Fruit fly (Drosophila melanogaster) whole organism, embryonic: ENCODE data around the gene Prat2.

Source experiments
- Abd-B ChIP-seq: fragments of 200-800 bp; sonication (Bioruptor generic); optimal IDR thresholded peaks from 2 replicates; lab custom pipeline; 2018; ENCODE audit warnings: missing biosample characterization, mild to moderate bottlenecking, missing genetic modification characterization, moderate library complexity
- Atf3 ChIP-seq: fragments of 200-800 bp; sonication (Bioruptor generic); optimal IDR thresholded peaks from 3 replicates; lab custom pipeline; 2016; ENCODE audit warnings: missing biosample characterization, missing genetic modification characterization
- CG10147 ChIP-seq: fragments of 200-800 bp; sonication (Bioruptor generic); optimal IDR thresholded peaks from 2 replicates; lab custom pipeline; 2019; ENCODE audit warnings: missing biosample characterization, mild to moderate bottlenecking, missing genetic modification characterization, moderate library complexity
- CG10209 ChIP-seq: fragments of 200-800 bp; sonication (Bioruptor generic); optimal IDR thresholded peaks from 3 replicates; lab custom pipeline; 2017; ENCODE audit warnings: missing biosample characterization, mild to moderate bottlenecking, missing genetic modification characterization, missing genetic modification reagents
- CG10366 ChIP-seq: fragments of 200-800 bp; sonication (Bioruptor generic); IDR thresholded peaks from 2 replicates; pipeline ENCODE4 v1.3.6; 2022; ENCODE audit warnings: missing biosample characterization, missing genetic modification characterization
- CG11398 ChIP-seq: fragments of 200-800 bp; sonication (Bioruptor generic); optimal IDR thresholded peaks from 2 replicates; lab custom pipeline; 2016; ENCODE audit warnings: missing biosample characterization, missing genetic modification characterization
- CG13287 ChIP-seq: fragments of 200-800 bp; sonication (Bioruptor generic); IDR thresholded peaks from 2 replicates; pipeline ENCODE4 v1.3.6; 2022; ENCODE audit warnings: missing biosample characterization, missing genetic modification characterization; ENCODE audit not compliant: partially characterized antibody
- CG13296 ChIP-seq: fragments of 200-800 bp; sonication (Bioruptor generic); optimal IDR thresholded peaks from 3 replicates; lab custom pipeline; 2018; ENCODE audit warnings: missing biosample characterization, mild to moderate bottlenecking, missing genetic modification characterization
- CG15479 ChIP-seq: fragments of 200-800 bp; sonication (Bioruptor generic); optimal IDR thresholded peaks from 3 replicates; lab custom pipeline; 2019; ENCODE audit warnings: missing biosample characterization, mild to moderate bottlenecking, missing genetic modification characterization, moderate library complexity
- CG17361 ChIP-seq: fragments of 200-800 bp; sonication (Bioruptor generic); IDR thresholded peaks from 3 replicates; pipeline ENCODE4 v1.3.6; 2022; ENCODE audit warnings: missing biosample characterization, missing genetic modification characterization
- CG1792 ChIP-seq: fragments of 200-800 bp; sonication (Bioruptor generic); optimal IDR thresholded peaks from 2 replicates; lab custom pipeline; 2016; ENCODE audit warnings: missing biosample characterization, missing genetic modification characterization
- CG2129 ChIP-seq: fragments of 200-800 bp; sonication (Bioruptor generic); IDR thresholded peaks from 2 replicates; pipeline ENCODE4 v1.3.6; 2022; ENCODE audit warnings: missing biosample characterization, missing genetic modification characterization; ENCODE audit not compliant: partially characterized antibody
- CG31224 ChIP-seq: fragments of 200-800 bp; sonication (Bioruptor generic); IDR thresholded peaks from 2 replicates; pipeline ENCODE4 v1.3.6; 2022; ENCODE audit warnings: missing biosample characterization, missing genetic modification characterization
- CG33557 ChIP-seq: fragments of 200-800 bp; sonication (Bioruptor generic); optimal IDR thresholded peaks from 2 replicates; lab custom pipeline; 2019; ENCODE audit warnings: missing biosample characterization, mild to moderate bottlenecking, missing genetic modification characterization, moderate library complexity
- CG4617 ChIP-seq: fragments of 200-800 bp; sonication (Bioruptor generic); optimal IDR thresholded peaks from 3 replicates; lab custom pipeline; 2016; ENCODE audit warnings: missing biosample characterization, missing genetic modification characterization, borderline replicate concordance
- CG4854 ChIP-seq: fragments of 200-800 bp; sonication (Bioruptor generic); optimal IDR thresholded peaks from 2 replicates; lab custom pipeline; 2016; ENCODE audit warnings: missing biosample characterization, missing genetic modification characterization, inconsistent platforms
- CG8765 ChIP-seq: fragments of 200-800 bp; sonication (Bioruptor generic); IDR thresholded peaks from 2 replicates; pipeline ENCODE4 v1.3.6; 2022; ENCODE audit warnings: missing biosample characterization, missing genetic modification characterization
- Camta ChIP-seq: fragments of 200-800 bp; sonication (Bioruptor generic); optimal IDR thresholded peaks from 2 replicates; lab custom pipeline; 2016; ENCODE audit warnings: missing biosample characterization, missing genetic modification characterization
- CkIIα-i1 ChIP-seq: fragments of 200-800 bp; sonication (Bioruptor generic); IDR thresholded peaks from 2 replicates; pipeline ENCODE4 v1.3.6; 2022; ENCODE audit warnings: missing biosample characterization, missing genetic modification characterization
- Dad ChIP-seq: fragments of 200-800 bp; sonication (Bioruptor generic); optimal IDR thresholded peaks from 3 replicates; lab custom pipeline; 2016; ENCODE audit warnings: missing biosample characterization, missing genetic modification characterization
- Dip3 ChIP-seq: fragments of 200-800 bp; sonication (Bioruptor generic); optimal IDR thresholded peaks from 3 replicates; lab custom pipeline; 2016; ENCODE audit warnings: missing biosample characterization, missing genetic modification characterization
- Hsf ChIP-seq: fragments of 200-800 bp; sonication (Bioruptor generic); optimal IDR thresholded peaks from 3 replicates; lab custom pipeline; 2016; ENCODE audit warnings: missing biosample characterization, missing genetic modification characterization
- Lhr ChIP-seq: fragments of 200-800 bp; sonication (Bioruptor generic); optimal IDR thresholded peaks from 3 replicates; lab custom pipeline; 2017; ENCODE audit warnings: mild to moderate bottlenecking, missing biosample characterization, missing genetic modification reagents, missing genetic modification characterization
- Lpt ChIP-seq: fragments of >200 bp; optimal IDR thresholded peaks from 2 replicates; lab custom pipeline; 2018; ENCODE audit warnings: missing biosample characterization, missing genetic modification characterization
- MBD-R2 ChIP-seq: fragments of 200-800 bp; sonication (Bioruptor generic); IDR thresholded peaks from 2 replicates; pipeline ENCODE4 v1.3.6; 2022; ENCODE audit warnings: missing biosample characterization, missing genetic modification characterization
- MTF-1 ChIP-seq: fragments of 200-800 bp; sonication (Bioruptor generic); optimal IDR thresholded peaks from 2 replicates; lab custom pipeline; 2018; ENCODE audit warnings: missing biosample characterization, mild to moderate bottlenecking, missing genetic modification characterization, borderline replicate concordance
- Meics ChIP-seq: fragments of 200-800 bp; sonication (Bioruptor generic); optimal IDR thresholded peaks from 2 replicates; lab custom pipeline; 2017; ENCODE audit warnings: missing biosample characterization, mild to moderate bottlenecking, missing genetic modification characterization
- Nf-YC ChIP-seq: fragments of 200-800 bp; optimal IDR thresholded peaks from 3 replicates; lab custom pipeline; 2019; ENCODE audit warnings: missing biosample characterization, mild to moderate bottlenecking, missing genetic modification characterization, moderate library complexity
- Scr ChIP-seq: fragments of 200-800 bp; sonication (Bioruptor generic); IDR thresholded peaks from 2 replicates; pipeline ENCODE4 v1.3.6; 2022; ENCODE audit warnings: missing biosample characterization, missing genetic modification characterization; ENCODE audit not compliant: partially characterized antibody
- Sin3A ChIP-seq: fragments of >200 bp; optimal IDR thresholded peaks from 2 replicates; lab custom pipeline; 2018
- Xrp1 ChIP-seq: fragments of 200-800 bp; sonication (Bioruptor generic); IDR thresholded peaks from 2 replicates; pipeline ENCODE4 v1.3.6; 2022; ENCODE audit warnings: missing biosample characterization, missing genetic modification characterization
- br ChIP-seq: fragments of >200 bp; optimal IDR thresholded peaks from 2 replicates; lab custom pipeline; 2017
- cas ChIP-seq: fragments of 200-800 bp; sonication (Bioruptor generic); IDR thresholded peaks from 2 replicates; pipeline ENCODE4 v1.3.6; 2022; ENCODE audit warnings: missing biosample characterization, missing genetic modification characterization
- disco-r ChIP-seq: fragments of 200-800 bp; sonication (Bioruptor generic); optimal IDR thresholded peaks from 2 replicates; lab custom pipeline; 2016; ENCODE audit warnings: missing biosample characterization, missing genetic modification characterization
- dysf ChIP-seq: fragments of 200-800 bp; sonication (Bioruptor generic); IDR thresholded peaks from 3 replicates; pipeline ENCODE4 v1.3.6; 2022; ENCODE audit warnings: missing biosample characterization, missing genetic modification characterization
- en ChIP-seq: fragments of 200-800 bp; sonication (Bioruptor generic); optimal IDR thresholded peaks from 2 replicates; lab custom pipeline; 2016; ENCODE audit warnings: missing biosample characterization, missing genetic modification characterization
- eyg ChIP-seq: fragments of 200-800 bp; sonication (Bioruptor generic); optimal IDR thresholded peaks from 3 replicates; lab custom pipeline; 2016; ENCODE audit warnings: missing biosample characterization, missing genetic modification characterization
- gcm2 ChIP-seq: fragments of 200-800 bp; sonication (Bioruptor generic); optimal IDR thresholded peaks from 2 replicates; lab custom pipeline; 2016; ENCODE audit warnings: missing biosample characterization, missing genetic modification characterization
- hkb ChIP-seq, 2 experiments: fragments of 200-800 bp in 1 of 2; fragments of >200 bp in 1 of 2; sonication (Bioruptor generic) in 1 of 2; IDR thresholded peaks in 1 of 2; optimal IDR thresholded peaks in 1 of 2; 2 replicates each; pipeline versions ENCODE4 v1.3.6 to Lab custom; 2017 to 2022; ENCODE audit warnings: missing biosample characterization in 1 of 2, missing genetic modification characterization in 1 of 2
- onecut ChIP-seq: fragments of 200-800 bp; sonication (Bioruptor generic); IDR thresholded peaks from 2 replicates; pipeline ENCODE4 v1.3.6; 2022; ENCODE audit warnings: missing biosample characterization, missing genetic modification characterization
- pho ChIP-seq: fragments of 200-800 bp; sonication (Bioruptor generic); optimal IDR thresholded peaks from 2 replicates; lab custom pipeline; 2016; ENCODE audit warnings: missing biosample characterization, missing genetic modification characterization
- row ChIP-seq: fragments of 200-800 bp; sonication (Bioruptor generic); IDR thresholded peaks from 3 replicates; pipeline ENCODE4 v1.3.6; 2022; ENCODE audit warnings: missing biosample characterization, missing genetic modification characterization
- sc ChIP-seq, 3 experiments: fragments of >200 bp in 2 of 3; fragments of 200-800 bp in 1 of 3; sonication (Bioruptor generic) in 1 of 3; optimal IDR thresholded peaks; 2 replicates in 2 of 3; 3 replicates in 1 of 3; lab custom pipeline; 2017; ENCODE audit warnings: mild to moderate bottlenecking in 1 of 3, missing biosample characterization in 1 of 3, missing genetic modification characterization in 1 of 3, missing genetic modification reagents in 1 of 3
- sna ChIP-seq: fragments of 200-800 bp; sonication (Bioruptor generic); IDR thresholded peaks from 2 replicates; pipeline ENCODE4 v1.3.6; 2022; ENCODE audit warnings: missing biosample characterization, missing genetic modification characterization; ENCODE audit not compliant: partially characterized antibody
- so ChIP-seq: fragments of 200-800 bp; sonication (Bioruptor generic); IDR thresholded peaks from 3 replicates; pipeline ENCODE4 v1.3.6; 2022; ENCODE audit warnings: missing biosample characterization, missing genetic modification characterization
- sob ChIP-seq: fragments of 200-800 bp; sonication (Bioruptor generic); IDR thresholded peaks from 2 replicates; pipeline ENCODE4 v1.3.6; 2022; ENCODE audit warnings: missing biosample characterization, missing genetic modification characterization
- sqz ChIP-seq: fragments of 200-800 bp; sonication (Bioruptor generic); optimal IDR thresholded peaks from 3 replicates; lab custom pipeline; 2018; ENCODE audit warnings: missing biosample characterization, mild to moderate bottlenecking, missing genetic modification characterization
- stwl ChIP-seq: fragments of 200-800 bp; sonication (Bioruptor generic); optimal IDR thresholded peaks from 3 replicates; lab custom pipeline; 2018; ENCODE audit warnings: missing biosample characterization, mild to moderate bottlenecking, missing genetic modification characterization, moderate library complexity
- tup ChIP-seq: fragments of 200-800 bp; sonication (Bioruptor generic); optimal IDR thresholded peaks from 2 replicates; lab custom pipeline; 2016; ENCODE audit warnings: missing biosample characterization, mild to moderate bottlenecking, missing genetic modification characterization, moderate library complexity
- unpg ChIP-seq: fragments of 200-800 bp; sonication (Bioruptor generic); optimal IDR thresholded peaks from 3 replicates; lab custom pipeline; 2018; ENCODE audit warnings: missing biosample characterization, mild to moderate bottlenecking, missing genetic modification characterization, moderate library complexity
- yki ChIP-seq: fragments of >200 bp; optimal IDR thresholded peaks from 3 replicates; lab custom pipeline; 2018
- zf30C ChIP-seq: fragments of 200-800 bp; sonication (Bioruptor generic); optimal IDR thresholded peaks from 3 replicates; lab custom pipeline; 2018; ENCODE audit warnings: missing biosample characterization, mild to moderate bottlenecking, missing genetic modification characterization

The Prat2 gene

dm6 chr3L:6943948-6944319, 29.3 kb upstream of the Prat2 start (continued):
- TF ChIP-seq sc (optimal IDR thresholded peaks at IDR 0.05; lab: Kevin White, UChicago) (no peak), sc (GFP tag; optimal IDR thresholded peaks at IDR 0.05; lab: Kevin White, UChicago) (no peak), Abd-B (no peak), CG4854 (GFP tag; lab: Kevin White, UChicago) (no peak), sqz (GFP tag; lab: Kevin White, UChicago) (no peak), CG10209 (GFP tag; lab: Kevin White, UChicago) (no peak), Dip3 (no peak), Dad (no peak), hkb (optimal IDR thresholded peaks at IDR 0.05; lab: Kevin White, UChicago) (no peak), hkb (GFP tag; IDR thresholded peaks at IDR 0.05; lab: Robert Waterston, UW) (no peak; the same call in 1 of the 2 replicates), eyg (GFP tag; lab: Kevin White, UChicago) (no peak), unpg (GFP tag; lab: Kevin White, UChicago) (peak; percentile 34), Camta (GFP tag; lab: Kevin White, UChicago) (no peak), dysf (peak; percentile 46; the same call in 1 of the 3 replicates), MTF-1 (no peak), CG10147 (GFP tag; lab: Kevin White, UChicago) (no peak), CG10366 (GFP tag; lab: Robert Waterston, UW) (no peak), onecut (GFP tag; lab: Robert Waterston, UW) (no peak), CG31224 (GFP tag; lab: Robert Waterston, UW) (no peak), Sin3A (lab: Kevin White, UChicago) (no peak), CG13296 (peak; percentile 10), CkIIα-i1 (GFP tag; lab: Robert Waterston, UW) (no peak), CG33557 (GFP tag; lab: Kevin White, UChicago) (no peak), row (GFP tag; lab: Robert Waterston, UW) (peak; percentile 39; the same call in 2 of the 3 replicates), CG2129 (GFP tag; lab: Robert Waterston, UW) (no peak), disco-r (GFP tag; lab: Kevin White, UChicago) (no peak), CG1792 (no peak), CG4617 (GFP tag; lab: Kevin White, UChicago) (no peak), sna (GFP tag; lab: Robert Waterston, UW) (no peak), Meics (GFP tag; lab: Kevin White, UChicago) (peak; percentile 12), Nf-YC (tag; lab: Kevin White, UChicago) (peak; percentile 1), pho (GFP tag; lab: Kevin White, UChicago) (no peak), so (GFP tag; lab: Robert Waterston, UW) (no peak), CG17361 (GFP tag; lab: Robert Waterston, UW) (0 out of 3 replicates have a peak, but pooled peaks have one; percentile 34), MBD-R2 (GFP tag; lab: Robert Waterston, UW) (no peak), cas (no peak), br (lab: Kevin White, UChicago) (no peak), sob (GFP tag; lab: Robert Waterston, UW) (no peak), en (no peak), yki (lab: Kevin White, UChicago) (no peak), zf30C (no peak), tup (GFP tag; lab: Kevin White, UChicago) (no peak), Atf3 (no peak), Xrp1 (GFP tag; lab: Robert Waterston, UW) (no peak), Scr (GFP tag; lab: Robert Waterston, UW) (no peak), CG11398 (GFP tag; lab: Kevin White, UChicago) (no peak), gcm2 (GFP tag; lab: Kevin White, UChicago) (no peak), stwl (tag; lab: Kevin White, UChicago) (no peak), CG15479 (GFP tag; lab: Kevin White, UChicago) (no peak), Lpt (GFP tag; lab: Kevin White, UChicago) (no peak), Lhr (no peak), Hsf (GFP tag; lab: Kevin White, UChicago) (no peak), CG13287 (GFP tag; lab: Robert Waterston, UW) (no peak), CG8765 (GFP tag; lab: Robert Waterston, UW) (no peak)
